Fruit fly (Drosophila melanogaster): ENCODE results near the gene CG15731.

Gene CG15731

DNA sequence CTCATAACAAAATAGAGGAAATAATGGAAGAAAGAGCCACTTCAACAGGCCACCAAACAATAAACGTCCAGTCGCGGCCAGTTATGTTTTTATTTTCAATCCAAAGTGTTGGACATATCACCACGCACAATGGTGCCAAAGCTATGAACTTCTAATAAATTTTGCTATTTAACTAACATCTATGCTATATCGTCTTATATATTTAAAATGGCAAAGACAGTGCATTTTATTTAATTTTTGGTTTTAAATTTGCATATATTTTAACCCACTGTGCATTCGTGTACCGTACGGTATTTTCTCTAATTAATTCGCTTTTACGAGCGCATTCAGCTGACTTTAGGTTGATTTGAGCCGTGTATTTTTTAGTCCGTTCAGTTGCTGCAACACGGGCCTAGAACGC lies 3.2 kb downstream of the CG15731 start, which contains the start of gene CG15927 (continued):
- no peak for TF ChIP-seq tna (GFP tag; IDR thresholded peaks at IDR 0.05; ENCODE audit: partially characterized antibody)
- TF ChIP-seq CG3726 (GFP tag; IDR thresholded peaks at IDR 0.05) = no peak
- TF ChIP-seq bbx (GFP tag; IDR thresholded peaks at IDR 0.05; ENCODE audit: partially characterized antibody) = no peak
- no peak for TF ChIP-seq HmgZ (tag; optimal IDR thresholded peaks at IDR 0.05)
- no peak for TF ChIP-seq CG43689 (GFP tag; IDR thresholded peaks at IDR 0.05)
- peak; percentile 34 for TF ChIP-seq CG10267 (tag; optimal IDR thresholded peaks at IDR 0.05)
- no peak for TF ChIP-seq CG8290 (GFP tag; optimal IDR thresholded peaks at IDR 0.05)
- TF ChIP-seq CG8290 (tag; optimal IDR thresholded peaks at IDR 0.05) = no peak
- no peak for TF ChIP-seq dm (GFP tag; optimal IDR thresholded peaks at IDR 0.05)
- TF ChIP-seq CG15073 (GFP tag; optimal IDR thresholded peaks at IDR 0.05) = no peak
- peak; percentile 81 for TF ChIP-seq sisA (GFP tag; IDR thresholded peaks at IDR 0.05)
- TF ChIP-seq Doc3 (GFP tag; IDR thresholded peaks at IDR 0.05; ENCODE audit: partially characterized antibody) = no peak
- TF ChIP-seq BtbVII (GFP tag; optimal IDR thresholded peaks at IDR 0.05) = no peak
- no peak for TF ChIP-seq CG31388 (GFP tag; optimal IDR thresholded peaks at IDR 0.05)
- no peak for TF ChIP-seq ab (GFP tag; optimal IDR thresholded peaks at IDR 0.05)
- TF ChIP-seq repo (GFP tag; optimal IDR thresholded peaks at IDR 0.05) = no peak
- TF ChIP-seq ara (GFP tag; IDR thresholded peaks at IDR 0.05) = no peak
- no peak for TF ChIP-seq CG13287 (GFP tag; IDR thresholded peaks at IDR 0.05; ENCODE audit: partially characterized antibody)
- TF ChIP-seq CG42726 (GFP tag; IDR thresholded peaks at IDR 0.05; ENCODE audit: partially characterized antibody) = no peak
- TF ChIP-seq Xrp1 (GFP tag; IDR thresholded peaks at IDR 0.05) = peak; percentile 71; the same call in 1 of the 2 replicates
- no peak for TF ChIP-seq Lhr (GFP tag; optimal IDR thresholded peaks at IDR 0.05)
- TF ChIP-seq CG18011 (GFP tag; optimal IDR thresholded peaks at IDR 0.05) = no peak
- peak; percentile 76 for TF ChIP-seq ATbp (GFP tag; optimal IDR thresholded peaks at IDR 0.05)
- TF ChIP-seq btn (GFP tag; optimal IDR thresholded peaks at IDR 0.05) = no peak
- TF ChIP-seq aop (GFP tag; IDR thresholded peaks at IDR 0.05) = no peak
- no peak for TF ChIP-seq CG3065 (GFP tag; optimal IDR thresholded peaks at IDR 0.05)
- no peak for TF ChIP-seq CG4282 (GFP tag; optimal IDR thresholded peaks at IDR 0.05)
- no peak for TF ChIP-seq Sin3A (optimal IDR thresholded peaks at IDR 0.05)
- no peak for TF ChIP-seq croc (GFP tag; conservative IDR thresholded peaks at IDR 0.05)
- TF ChIP-seq Meics (GFP tag; optimal IDR thresholded peaks at IDR 0.05) = no peak
- peak in 1 of 3 experiments; percentile 33 for TF ChIP-seq lola (GFP tag; optimal IDR thresholded peaks at IDR 0.05)
- no peak for TF ChIP-seq gt (GFP tag; IDR thresholded peaks at IDR 0.05)
- TF ChIP-seq Vsx1 (GFP tag; optimal IDR thresholded peaks at IDR 0.05) = peak; percentile 12
- TF ChIP-seq zen (tag; optimal IDR thresholded peaks at IDR 0.05) = peak; percentile 37
- peak; percentile 16 for TF ChIP-seq CG5180 (GFP tag; optimal IDR thresholded peaks at IDR 0.05)
- peak; percentile 48 for TF ChIP-seq CG6813 (GFP tag; optimal IDR thresholded peaks at IDR 0.05)
- TF ChIP-seq Dip3 (GFP tag; optimal IDR thresholded peaks at IDR 0.05) = peak; percentile 8
- TF ChIP-seq chm (GFP tag; IDR thresholded peaks at IDR 0.05) = peak; percentile 74
- no peak for TF ChIP-seq Rx (GFP tag; IDR thresholded peaks at IDR 0.05)
- no peak for TF ChIP-seq NC2α (GFP tag; optimal IDR thresholded peaks at IDR 0.05)
- no peak for TF ChIP-seq hth (optimal IDR thresholded peaks at IDR 0.05)
- no peak for TF ChIP-seq kah (GFP tag; optimal IDR thresholded peaks at IDR 0.05)
- peak; percentile 67 for TF ChIP-seq CG7839 (tag; optimal IDR thresholded peaks at IDR 0.05)
- TF ChIP-seq BEAF-32 (GFP tag; optimal IDR thresholded peaks at IDR 0.05) = no peak
- peak; percentile 53 for TF ChIP-seq Sox100B (GFP tag; optimal IDR thresholded peaks at IDR 0.05)
- TF ChIP-seq CG7372 (GFP tag; IDR thresholded peaks at IDR 0.05) = no peak
- no peak for TF ChIP-seq CG9437 (GFP tag; optimal IDR thresholded peaks at IDR 0.05)
- TF ChIP-seq CG1529 (GFP tag; optimal IDR thresholded peaks at IDR 0.05) = peak; percentile 60
- no peak for TF ChIP-seq CG15011 (GFP tag; optimal IDR thresholded peaks at IDR 0.05)
- peak; percentile 47 for TF ChIP-seq Xbp1 (GFP tag; optimal IDR thresholded peaks at IDR 0.05)
- no peak for TF ChIP-seq Bdp1 (GFP tag; optimal IDR thresholded peaks at IDR 0.05)
- TF ChIP-seq crol (GFP tag; IDR thresholded peaks at IDR 0.05) = no peak
